Fruit fly (Drosophila melanogaster) whole organism, adult: ENCODE data around the gene Myc.
A peak's percentile ranks its signal among the peaks of the same experiment; 100 is the strongest.

Experiments used
- CG11617 ChIP-seq: fragments of 200-800 bp; sonication (Bioruptor generic); optimal IDR thresholded peaks from 2 replicates; lab custom pipeline; 2017; ENCODE audit warnings: mild to moderate bottlenecking, missing biosample characterization, missing genetic modification reagents, missing genetic modification characterization
- CG12768 ChIP-seq: fragments of 200-800 bp; sonication (Bioruptor generic); optimal IDR thresholded peaks from 2 replicates; lab custom pipeline; 2017; ENCODE audit warnings: missing biosample characterization, missing genetic modification characterization, mild to moderate bottlenecking, moderate library complexity, missing genetic modification reagents
- CG14711 ChIP-seq: fragments of 200-800 bp; sonication (Bioruptor generic); optimal IDR thresholded peaks from 2 replicates; lab custom pipeline; 2018; ENCODE audit warnings: missing biosample characterization, mild to moderate bottlenecking, missing genetic modification characterization, moderate library complexity
- CG1620 ChIP-seq: fragments of 200-800 bp; sonication (Bioruptor generic); optimal IDR thresholded peaks from 2 replicates; lab custom pipeline; 2016; ENCODE audit warnings: missing biosample characterization, missing genetic modification characterization
- CG33017 ChIP-seq: fragments of 200-800 bp; sonication (Bioruptor generic); optimal IDR thresholded peaks from 2 replicates; lab custom pipeline; 2018; ENCODE audit warnings: missing biosample characterization, mild to moderate bottlenecking, missing genetic modification characterization, moderate library complexity
- CG5204 ChIP-seq: fragments of 200-800 bp; sonication (Bioruptor generic); optimal IDR thresholded peaks from 2 replicates; lab custom pipeline; 2016; ENCODE audit warnings: missing biosample characterization, missing genetic modification characterization
- CG7045 ChIP-seq: fragments of 200-800 bp; sonication (Bioruptor generic); optimal IDR thresholded peaks from 2 replicates; lab custom pipeline; 2017; ENCODE audit warnings: missing biosample characterization, mild to moderate bottlenecking, missing genetic modification characterization
- CG7101 ChIP-seq: fragments of 200-800 bp; sonication (Bioruptor generic); optimal IDR thresholded peaks from 2 replicates; lab custom pipeline; 2018; ENCODE audit warnings: missing biosample characterization, mild to moderate bottlenecking, missing genetic modification characterization, moderate library complexity
- Clk ChIP-seq: fragments of 200-800 bp; sonication (Bioruptor generic); optimal IDR thresholded peaks from 2 replicates; lab custom pipeline; 2017; ENCODE audit warnings: missing biosample characterization, missing genetic modification characterization
- Crg-1 ChIP-seq: fragments of 200-800 bp; sonication (Bioruptor generic); optimal IDR thresholded peaks from 2 replicates; lab custom pipeline; 2016; ENCODE audit warnings: missing biosample characterization, missing genetic modification characterization
- Hr96 ChIP-seq: fragments of 200-800 bp; sonication (Bioruptor generic); optimal IDR thresholded peaks from 2 replicates; lab custom pipeline; 2016; ENCODE audit warnings: missing biosample characterization, missing genetic modification characterization
- Mnt ChIP-seq: fragments of 200-800 bp; sonication (Bioruptor generic); optimal IDR thresholded peaks from 2 replicates; lab custom pipeline; 2016; ENCODE audit warnings: missing biosample characterization, mild to moderate bottlenecking, missing genetic modification characterization
- bab1 ChIP-seq: fragments of 200-800 bp; sonication (Bioruptor generic); optimal IDR thresholded peaks from 3 replicates; lab custom pipeline; 2019; ENCODE audit warnings: missing biosample characterization, mild to moderate bottlenecking, missing genetic modification characterization, moderate library complexity
- cic ChIP-seq: fragments of 200-800 bp; sonication (Bioruptor generic); optimal IDR thresholded peaks from 2 replicates; lab custom pipeline; 2017; ENCODE audit warnings: missing biosample characterization, mild to moderate bottlenecking, missing genetic modification characterization, moderate library complexity
- cnc ChIP-seq, 2 experiments: fragments of >200 bp; optimal IDR thresholded peaks; 2 replicates each; lab custom pipeline; 2017
- kay ChIP-seq: fragments of 200-800 bp; sonication (Bioruptor generic); peaks from one replicate; lab custom pipeline; 2016; ENCODE audit warnings: missing biosample characterization, missing genetic modification characterization, borderline replicate concordance
- ovo ChIP-seq: fragments of 200-800 bp; sonication (Bioruptor generic); optimal IDR thresholded peaks from 2 replicates; lab custom pipeline; 2016; ENCODE audit warnings: missing biosample characterization, missing genetic modification characterization
- pad ChIP-seq: fragments of 200-800 bp; sonication (Bioruptor generic); optimal IDR thresholded peaks from 3 replicates; lab custom pipeline; 2017; ENCODE audit warnings: missing biosample characterization, missing genetic modification characterization, mild to moderate bottlenecking, moderate library complexity, missing genetic modification reagents
- tj ChIP-seq: fragments of 200-800 bp; sonication (Bioruptor generic); optimal IDR thresholded peaks from 3 replicates; lab custom pipeline; 2017; ENCODE audit warnings: missing biosample characterization, mild to moderate bottlenecking, missing genetic modification characterization, moderate library complexity
- toe ChIP-seq: fragments of 200-800 bp; sonication (Bioruptor generic); optimal IDR thresholded peaks from 2 replicates; lab custom pipeline; 2016; ENCODE audit warnings: missing biosample characterization, missing genetic modification characterization

The Myc gene

DNA sequence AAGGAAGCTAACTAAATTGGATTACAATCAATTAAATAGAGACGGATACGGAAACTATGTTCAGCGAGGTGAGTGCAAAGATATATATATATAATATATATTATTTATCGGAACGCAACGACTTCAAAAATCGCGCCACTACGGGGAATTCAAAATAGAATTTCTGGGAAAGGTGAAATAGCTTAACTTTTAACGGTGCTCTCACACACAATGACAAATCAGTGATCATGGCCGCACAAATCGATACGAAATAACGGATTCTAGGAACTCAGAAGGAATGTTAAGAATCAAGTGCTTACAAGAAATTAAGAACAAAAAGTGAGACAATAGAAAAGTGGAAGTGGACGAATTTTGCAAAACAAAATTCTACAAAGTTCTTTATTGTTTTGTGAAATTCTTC lies 697 bp downstream of the Myc start:
- TF ChIP-seq toe (GFP tag; lab: Kevin White, UChicago) (no peak), CG7101 (no peak), CG7045 (GFP tag; lab: Kevin White, UChicago) (no peak), pad (GFP tag; lab: Kevin White, UChicago) (peak; percentile 55), CG11617 (GFP tag; lab: Kevin White, UChicago) (no peak), Crg-1 (GFP tag; lab: Kevin White, UChicago) (no peak), ovo (GFP tag; lab: Kevin White, UChicago) (peak; percentile 52)

DNA sequence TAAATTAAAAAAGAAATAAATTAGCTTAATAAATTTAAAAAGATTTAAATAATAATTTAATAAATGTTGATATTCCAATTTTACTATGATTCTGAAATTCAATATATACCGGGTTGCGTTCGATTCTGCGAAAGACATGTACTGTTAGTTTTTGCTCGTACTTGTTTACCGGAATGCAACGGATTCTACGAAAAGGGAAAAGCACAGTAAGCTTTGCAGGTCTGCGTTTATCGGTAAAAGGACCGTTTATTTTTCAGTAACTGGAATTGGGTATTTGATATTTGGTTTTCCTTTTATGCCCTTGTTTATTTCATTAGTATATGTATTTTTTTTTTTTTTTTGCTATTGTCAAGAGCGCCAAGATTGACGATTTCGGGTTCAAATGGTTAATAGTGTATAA lies 1.3 kb downstream of the Myc start:
- TF ChIP-seq cic (GFP tag; lab: Kevin White, UChicago): no peak
- peak; percentile 41 for TF ChIP-seq pad (GFP tag; lab: Kevin White, UChicago)
- no peak for TF ChIP-seq CG12768 (GFP tag; lab: Kevin White, UChicago)
- peak; percentile 91 for TF ChIP-seq ovo (GFP tag; lab: Kevin White, UChicago)
- no peak for TF ChIP-seq Clk (GFP tag; lab: Kevin White, UChicago)

DNA sequence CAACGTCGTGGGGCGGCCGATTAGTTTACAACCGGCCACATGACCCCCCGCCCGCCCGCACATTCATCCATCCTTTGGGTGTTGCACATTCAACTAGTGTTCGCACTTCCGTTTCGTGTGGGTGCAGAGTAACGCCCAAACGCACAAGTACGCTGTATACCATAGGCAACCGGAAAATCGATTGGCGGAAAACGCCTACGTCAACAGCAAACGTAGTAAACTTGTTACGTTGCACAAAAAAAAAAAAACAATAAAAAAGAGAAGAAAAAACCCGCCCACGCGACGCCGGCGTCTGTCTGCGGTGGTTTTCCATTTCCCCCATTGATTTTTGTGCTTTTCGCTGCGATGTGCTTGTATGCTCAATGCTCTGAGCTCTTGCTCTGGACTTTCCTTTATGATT lies 3.5 kb downstream of the Myc start:
- TF ChIP-seq Mnt (GFP tag; lab: Kevin White, UChicago) (no peak), tj (no peak), cnc (optimal IDR thresholded peaks at IDR 0.05; lab: Kevin White, UChicago) (no peak), CG7101 (no peak), toe (GFP tag; lab: Kevin White, UChicago) (no peak), CG12768 (GFP tag; lab: Kevin White, UChicago) (no peak), CG1620 (GFP tag; lab: Kevin White, UChicago) (no peak), CG5204 (GFP tag; lab: Kevin White, UChicago) (no peak), Clk (GFP tag; lab: Kevin White, UChicago) (no peak), ovo (GFP tag; lab: Kevin White, UChicago) (no peak), CG11617 (GFP tag; lab: Kevin White, UChicago) (no peak), Crg-1 (GFP tag; lab: Kevin White, UChicago) (no peak), CG14711 (no peak), cic (GFP tag; lab: Kevin White, UChicago) (no peak), CG33017 (tag; lab: Kevin White, UChicago) (no peak), pad (GFP tag; lab: Kevin White, UChicago) (no peak), Hr96 (GFP tag; lab: Kevin White, UChicago) (no peak), CG7045 (GFP tag; lab: Kevin White, UChicago) (no peak), kay (GFP tag; lab: Kevin White, UChicago) (no peak), bab1 (GFP tag; lab: Kevin White, UChicago) (no peak)

DNA sequence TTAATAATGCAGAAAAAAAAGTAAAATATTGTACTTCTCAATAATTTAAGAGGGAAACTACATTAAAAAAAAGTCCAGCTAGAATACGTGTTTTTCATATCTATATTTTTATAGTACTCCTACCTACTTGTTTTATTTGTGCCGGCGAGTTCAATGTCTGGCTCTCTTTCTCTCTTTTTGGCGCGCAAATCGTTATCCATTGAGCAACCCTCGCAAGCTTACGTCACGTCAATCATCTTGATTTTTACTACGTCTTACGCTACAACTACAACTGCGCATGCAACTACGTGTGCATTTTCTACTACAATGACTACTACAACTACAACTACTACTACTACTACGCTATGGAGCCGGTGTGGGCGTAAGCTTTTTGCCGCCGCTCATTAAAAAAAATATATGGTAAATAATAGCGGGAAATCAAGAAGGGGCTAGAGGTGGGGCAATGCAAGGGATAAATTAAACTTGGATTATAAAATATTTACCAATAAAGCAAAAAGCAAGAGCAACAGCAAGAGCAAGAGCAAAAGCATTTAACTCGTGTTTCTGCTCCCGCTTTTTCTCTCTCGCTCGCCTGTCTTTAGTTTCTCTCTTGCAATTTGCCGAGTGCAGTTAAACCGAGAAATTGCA lies 4.5 kb downstream of the Myc start:
- TF ChIP-seq CG11617 (GFP tag; lab: Kevin White, UChicago) (no peak), Mnt (GFP tag; lab: Kevin White, UChicago) (peak; percentile 59), ovo (GFP tag; lab: Kevin White, UChicago) (peak; percentile 55), CG7101 (peak; percentile 29), kay (GFP tag; lab: Kevin White, UChicago) (peak; percentile 91), CG12768 (GFP tag; lab: Kevin White, UChicago) (peak; percentile 31), tj (peak; percentile 65), pad (GFP tag; lab: Kevin White, UChicago) (peak; percentile 91), CG14711 (no peak), Crg-1 (GFP tag; lab: Kevin White, UChicago) (peak; percentile 14), toe (GFP tag; lab: Kevin White, UChicago) (no peak), cic (GFP tag; lab: Kevin White, UChicago) (peak; percentile 99)

DNA sequence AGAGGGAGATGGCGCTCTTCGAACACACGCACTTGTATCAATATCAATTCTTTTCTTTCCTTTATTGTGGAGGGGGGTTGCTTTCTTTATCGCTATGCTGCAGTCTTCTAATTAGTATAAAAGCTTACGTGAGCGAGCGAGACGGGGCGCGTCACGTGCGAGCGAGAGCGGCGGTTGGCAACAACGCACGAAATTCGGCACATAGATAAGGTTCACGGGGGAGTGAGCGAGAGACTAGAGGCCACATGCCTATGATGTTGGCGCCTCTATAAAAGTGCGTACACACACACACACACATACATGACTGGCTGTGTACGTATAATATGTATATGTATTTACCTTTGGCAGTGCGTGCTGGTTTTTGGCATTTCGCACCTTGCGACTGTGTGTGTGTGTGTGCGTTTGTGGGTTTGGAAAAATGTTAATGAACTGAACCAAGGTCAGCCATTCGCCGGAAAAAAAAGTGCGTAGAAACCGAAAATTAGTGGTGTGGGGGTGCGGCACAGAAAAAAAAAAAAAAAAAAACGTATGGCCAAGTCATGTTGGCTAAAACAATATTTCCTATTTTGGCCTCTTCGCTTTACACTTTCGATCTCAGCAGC lies 5.6 kb downstream of the Myc start:
- TF ChIP-seq Mnt (GFP tag; lab: Kevin White, UChicago) (peak; percentile 7), Clk (GFP tag; lab: Kevin White, UChicago) (no peak), pad (GFP tag; lab: Kevin White, UChicago) (peak; percentile 68), CG33017 (tag; lab: Kevin White, UChicago) (no peak), CG14711 (no peak)

DNA sequence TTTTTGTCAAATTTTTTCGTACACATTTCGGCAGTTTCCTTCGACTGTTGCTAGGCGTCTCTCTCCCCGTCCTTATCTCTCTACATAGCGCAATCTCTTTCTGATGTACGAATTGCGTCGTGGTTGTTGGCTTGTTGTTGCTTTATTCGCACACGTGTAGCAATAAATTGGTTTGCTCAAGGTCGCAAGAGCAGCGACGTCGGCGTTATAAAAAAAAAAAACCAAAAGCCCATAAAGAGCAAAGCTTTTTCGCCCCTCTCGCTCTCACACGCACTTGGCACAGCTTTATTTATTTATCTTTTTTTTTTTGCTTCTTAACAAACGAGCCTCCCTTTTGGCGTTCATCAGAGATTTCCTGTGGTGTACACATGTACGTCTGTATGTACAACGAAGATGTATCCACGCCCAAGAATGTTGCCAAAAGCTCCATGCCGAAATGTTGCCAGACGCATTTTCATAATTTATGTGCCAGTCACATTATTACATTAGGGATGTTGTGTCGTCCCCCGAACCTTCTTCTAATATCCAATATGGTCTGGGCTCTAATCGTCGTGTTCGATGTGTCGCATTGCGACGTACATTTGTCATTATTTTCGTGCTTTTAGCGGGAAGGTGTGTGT lies 6.5 kb downstream of the Myc start:
- TF ChIP-seq Mnt (GFP tag; lab: Kevin White, UChicago) (peak; percentile 21), CG5204 (GFP tag; lab: Kevin White, UChicago) (no peak), tj (no peak), ovo (GFP tag; lab: Kevin White, UChicago) (no peak), CG33017 (tag; lab: Kevin White, UChicago) (no peak), CG14711 (no peak)
